Fruit fly (Drosophila melanogaster): ENCODE data around the gene CG4829.
A peak's percentile ranks its signal among the peaks of the same experiment; 100 is the strongest.

CG4829 gene

DNA sequence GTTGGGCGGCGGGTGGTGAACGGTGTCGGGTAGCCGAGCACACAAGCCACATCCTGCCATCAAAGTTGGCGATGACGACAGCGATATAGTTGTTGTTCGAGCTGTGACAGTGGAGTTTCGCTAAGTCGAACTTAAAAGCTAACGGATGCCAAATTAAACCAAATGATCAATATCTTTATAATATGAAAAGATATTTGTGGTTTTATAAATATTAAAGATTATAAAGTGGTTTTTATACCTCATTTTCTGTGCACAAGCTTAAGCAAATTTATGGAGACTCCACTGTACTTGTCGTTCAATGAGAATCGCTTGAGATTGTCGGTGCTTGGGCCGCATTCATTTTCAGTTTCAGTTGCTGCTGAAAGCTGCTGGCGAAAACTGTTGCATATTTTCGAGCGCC lies 10.6 kb downstream of the CG4829 start (continued):
- TF ChIP-seq CG1603 (tag; optimal IDR thresholded peaks at IDR 0.05) (peak; percentile 37), CG18476 (GFP tag; optimal IDR thresholded peaks at IDR 0.05) (no peak), Myb (GFP tag; optimal IDR thresholded peaks at IDR 0.05) (no peak), row (GFP tag; IDR thresholded peaks at IDR 0.05) (peak; percentile 83), CG18764 (GFP tag; optimal IDR thresholded peaks at IDR 0.05) (no peak), ken (GFP tag; IDR thresholded peaks at IDR 0.05) (peak; percentile 50; the same call in 1 of the 3 replicates), disco-r (GFP tag; optimal IDR thresholded peaks at IDR 0.05) (no peak), CG12659 (GFP tag; optimal IDR thresholded peaks at IDR 0.05) (peak; percentile 31), Dref (GFP tag; IDR thresholded peaks at IDR 0.05) (no peak), CG10147 (GFP tag; optimal IDR thresholded peaks at IDR 0.05) (peak; percentile 29), CG9609 (GFP tag; optimal IDR thresholded peaks at IDR 0.05) (no peak), HHEX (GFP tag; optimal IDR thresholded peaks at IDR 0.05) (peak; percentile 29), dpn (GFP tag; optimal IDR thresholded peaks at IDR 0.05) (peak in 1 of 2 experiments; percentile 23), gt (GFP tag; IDR thresholded peaks at IDR 0.05) (no peak), zen2 (GFP tag; IDR thresholded peaks at IDR 0.05; ENCODE audit: partially characterized antibody) (no peak), Neu2 (GFP tag; optimal IDR thresholded peaks at IDR 0.05; ENCODE audit: borderline replicate concordance) (no peak), CG14710 (tag; optimal IDR thresholded peaks at IDR 0.05) (peak; percentile 20), Blimp-1 (GFP tag; optimal IDR thresholded peaks at IDR 0.05) (peak; percentile 63), CG2889 (GFP tag; IDR thresholded peaks at IDR 0.05) (0 out of 3 replicates have a peak, but pooled peaks have one; percentile 46), CG8089 (GFP tag; optimal IDR thresholded peaks at IDR 0.05) (no peak), eyg (GFP tag; optimal IDR thresholded peaks at IDR 0.05) (no peak), NK7.1 (GFP tag; optimal IDR thresholded peaks at IDR 0.05) (no peak), shn (GFP tag; optimal IDR thresholded peaks at IDR 0.05) (no peak), CG5953 (GFP tag; IDR thresholded peaks at IDR 0.05) (peak; percentile 41; the same call in 1 of the 2 replicates), hbn (GFP tag; IDR thresholded peaks at IDR 0.05; ENCODE audit: partially characterized antibody) (no peak), run (tag; optimal IDR thresholded peaks at IDR 0.05) (peak; percentile 22), Nf-YA (GFP tag; IDR thresholded peaks at IDR 0.05) (peak; percentile 42; the same call in 1 of the 2 replicates), CG10274 (GFP tag; optimal IDR thresholded peaks at IDR 0.05) (no peak), so (GFP tag; IDR thresholded peaks at IDR 0.05) (0 out of 3 replicates have a peak, but pooled peaks have one; percentile 28), salm (tag; optimal IDR thresholded peaks at IDR 0.05) (no peak), CG6175 (GFP tag; IDR thresholded peaks at IDR 0.05) (no peak), CG4424 (GFP tag; optimal IDR thresholded peaks at IDR 0.05) (peak; percentile 35), Bteb2 (GFP tag; optimal IDR thresholded peaks at IDR 0.05) (no peak), Rfx (GFP tag; IDR thresholded peaks at IDR 0.05) (peak; percentile 50), CG9797 (GFP tag; optimal IDR thresholded peaks at IDR 0.05) (no peak), Ets65A (GFP tag) (no peak), tup (GFP tag; optimal IDR thresholded peaks at IDR 0.05) (no peak), sr (GFP tag; IDR thresholded peaks at IDR 0.05) (no peak), CG16813 (GFP tag; IDR thresholded peaks at IDR 0.05; ENCODE audit: partially characterized antibody) (no peak), sna (GFP tag; IDR thresholded peaks at IDR 0.05; ENCODE audit: partially characterized antibody) (no peak), dati (GFP tag; IDR thresholded peaks at IDR 0.05) (no peak), CG7786 (GFP tag; optimal IDR thresholded peaks at IDR 0.05) (no peak), sob (GFP tag; IDR thresholded peaks at IDR 0.05) (peak; percentile 42; the same call in 1 of the 2 replicates), CG6813 (GFP tag; optimal IDR thresholded peaks at IDR 0.05) (peak; percentile 37), ci (GFP tag; IDR thresholded peaks at IDR 0.05) (peak; percentile 79), Dfd (GFP tag; optimal IDR thresholded peaks at IDR 0.05) (no peak), hb (GFP tag; IDR thresholded peaks at IDR 0.05; ENCODE audit: partially characterized antibody) (no peak), sisA (GFP tag; IDR thresholded peaks at IDR 0.05) (peak; percentile 38), CG17829 (tag; optimal IDR thresholded peaks at IDR 0.05) (peak; percentile 51), Tbp (GFP tag; optimal IDR thresholded peaks at IDR 0.05) (no peak), E2f2 (GFP tag; IDR thresholded peaks at IDR 0.05) (peak; percentile 47; the same call in 1 of the 2 replicates)

Measured in whole organism, embryonic.